Worm (Caenorhabditis elegans) whole organism, midembryonic: ENCODE data around the gene Y38F2AL.12.

Experiments used
- flt-1 ChIP-seq: fragments of 200-800 bp; sonication (Bioruptor generic); IDR thresholded peaks from 2 replicates; pipeline ENCODE4 v1.3.6; 2022; ENCODE audit warnings: missing genetic modification characterization, missing compliant biosample characterization
- med-1 ChIP-seq: sonication (generic microtip); optimal IDR thresholded peaks from 2 replicates; lab custom pipeline; 2017; ENCODE audit warnings: missing genetic modification characterization, mild to moderate bottlenecking, missing compliant biosample characterization, antibody characterized with exemption, missing genetic modification reagents; ENCODE audit not compliant: insufficient read depth
- tab-1 ChIP-seq: fragments of 200-800 bp; sonication (Bioruptor generic); IDR thresholded peaks from 2 replicates; pipeline ENCODE4 v1.3.6; 2022; ENCODE audit warnings: missing genetic modification characterization, missing compliant biosample characterization

- TF ChIP-seq flt-1 (GFP tag; lab: Robert Waterston, UW) = no peak
- no peak for TF ChIP-seq tab-1 (GFP tag; lab: Robert Waterston, UW)
- no peak for TF ChIP-seq med-1 (GFP tag; lab: Kevin White, UChicago)
Measured at ce11 chrIV:2313721-2314683, 2.4 kb upstream of the Y38F2AL.12 start, which contains the start of gene vha-11.
